Fruit fly (Drosophila melanogaster): Measurements from ENCODE around the gene Blos3.

Gene Blos3

DNA sequence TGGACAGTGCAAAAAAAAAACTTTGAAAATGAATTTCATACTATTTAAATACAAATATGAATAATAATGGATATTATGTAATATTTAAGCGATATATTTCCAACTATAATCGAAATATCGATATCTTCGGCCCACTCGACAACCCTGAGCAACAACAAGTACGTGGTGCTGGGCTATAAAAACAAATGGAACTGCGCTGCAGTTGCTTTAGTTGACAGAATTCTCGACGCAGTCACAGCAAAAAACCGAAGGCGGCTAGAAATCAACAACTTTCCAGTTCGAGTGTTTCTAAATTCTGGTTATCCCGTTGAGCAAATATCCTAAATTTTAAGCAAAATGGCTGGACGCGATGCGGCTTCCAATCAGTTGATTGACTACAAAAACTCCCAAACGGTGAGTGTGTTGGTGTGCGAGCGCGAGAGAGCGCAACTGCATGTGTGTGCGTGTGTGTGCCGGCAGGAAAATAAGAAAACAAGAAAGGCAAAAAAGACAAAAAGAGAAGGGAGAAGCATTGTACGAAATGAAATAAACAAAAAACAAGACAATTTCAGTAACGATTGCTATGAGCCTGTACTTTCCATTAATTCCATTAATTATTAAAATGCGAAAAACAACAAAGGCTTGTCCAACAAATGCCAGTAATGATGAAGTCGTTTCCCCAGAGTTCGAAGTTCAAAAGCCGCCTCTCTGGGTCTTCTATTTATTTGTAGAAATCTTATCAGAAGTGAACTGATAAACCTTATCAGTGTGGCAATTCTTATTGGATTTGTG, 47.4 kb upstream of the Blos3 start, which contains the start of gene Cat (continued):
- TF ChIP-seq CG16779 (GFP tag; IDR thresholded peaks at IDR 0.05) (no peak), bigmax (GFP tag; optimal IDR thresholded peaks at IDR 0.05) (no peak), Bteb2 (GFP tag; optimal IDR thresholded peaks at IDR 0.05) (no peak), rib (GFP tag; IDR thresholded peaks at IDR 0.05) (peak; percentile 53; the same call in 1 of the 2 replicates), fd102C (GFP tag; optimal IDR thresholded peaks at IDR 0.05) (no peak), CG7372 (GFP tag; IDR thresholded peaks at IDR 0.05) (no peak), Antp (GFP tag; optimal IDR thresholded peaks at IDR 0.05) (no peak), seq (GFP tag; IDR thresholded peaks at IDR 0.05) (no peak), Dp (GFP tag; optimal IDR thresholded peaks at IDR 0.05) (peak; percentile 16), Dref (GFP tag; IDR thresholded peaks at IDR 0.05) (no peak; the same call in 1 of the 2 replicates), Fer3 (tag; optimal IDR thresholded peaks at IDR 0.05) (peak; percentile 33), Lim3 (GFP tag; IDR thresholded peaks at IDR 0.05) (no peak), Bdp1 (GFP tag; optimal IDR thresholded peaks at IDR 0.05) (no peak), Hey (tag; optimal IDR thresholded peaks at IDR 0.05) (no peak), HLHmδ (GFP tag; optimal IDR thresholded peaks at IDR 0.05) (no peak), bbx (GFP tag; IDR thresholded peaks at IDR 0.05; ENCODE audit: partially characterized antibody) (peak; percentile 88), corto (GFP tag; optimal IDR thresholded peaks at IDR 0.05) (no peak), CG17385 (GFP tag; optimal IDR thresholded peaks at IDR 0.05) (peak; percentile 36), bsh (GFP tag; optimal IDR thresholded peaks at IDR 0.05) (peak; percentile 23 to 100), jing (GFP tag; optimal IDR thresholded peaks at IDR 0.05) (no peak), D (optimal IDR thresholded peaks at IDR 0.05) (peak; percentile 22), D (GFP tag; optimal IDR thresholded peaks at IDR 0.05) (no peak), pho (GFP tag; optimal IDR thresholded peaks at IDR 0.05) (no peak), so (GFP tag; IDR thresholded peaks at IDR 0.05) (no peak), Adf1 (GFP tag; IDR thresholded peaks at IDR 0.05) (peak; percentile 44), slbo (GFP tag; IDR thresholded peaks at IDR 0.05) (peak; percentile 61; the same call in 1 of the 2 replicates), CG1529 (GFP tag; optimal IDR thresholded peaks at IDR 0.05) (no peak), NC2β (GFP tag; optimal IDR thresholded peaks at IDR 0.05) (peak; percentile 15), org-1 (GFP tag; optimal IDR thresholded peaks at IDR 0.05) (no peak), CG13424 (tag; optimal IDR thresholded peaks at IDR 0.05) (peak; percentile 60), inv (GFP tag; IDR thresholded peaks at IDR 0.05; ENCODE audit: partially characterized antibody) (peak; percentile 77), Sox100B (GFP tag; optimal IDR thresholded peaks at IDR 0.05) (peak; percentile 19), cg (GFP tag; optimal IDR thresholded peaks at IDR 0.05) (peak; percentile 99), CG8924 (tag; optimal IDR thresholded peaks at IDR 0.05) (peak; percentile 61), trem (tag; optimal IDR thresholded peaks at IDR 0.05) (peak; percentile 52), CG3847 (GFP tag; IDR thresholded peaks at IDR 0.05) (no peak), Ptx1 (GFP tag; IDR thresholded peaks at IDR 0.05) (no peak), Camta (GFP tag; optimal IDR thresholded peaks at IDR 0.05) (no peak), pan (optimal IDR thresholded peaks at IDR 0.05) (no peak), pan (GFP tag; optimal IDR thresholded peaks at IDR 0.05 in 1 of 2, IDR thresholded peaks at IDR 0.05 in 1 of 2) (peak in 1 of 2 experiments; percentile 37), MBD-R2 (GFP tag; IDR thresholded peaks at IDR 0.05) (peak; percentile 52), abd-A (tag; optimal IDR thresholded peaks at IDR 0.05) (no peak), hb (GFP tag; IDR thresholded peaks at IDR 0.05; ENCODE audit: partially characterized antibody) (peak; percentile 73), Dad (GFP tag; optimal IDR thresholded peaks at IDR 0.05) (peak; percentile 33), nom (GFP tag; optimal IDR thresholded peaks at IDR 0.05) (peak; percentile 100), Dip2 (GFP tag; IDR thresholded peaks at IDR 0.05) (no peak), Ssrp (tag; optimal IDR thresholded peaks at IDR 0.05) (no peak), Fer1 (GFP tag; optimal IDR thresholded peaks at IDR 0.05) (peak; percentile 48), CG1602 (GFP tag; optimal IDR thresholded peaks at IDR 0.05) (no peak), CG11504 (tag; optimal IDR thresholded peaks at IDR 0.05) (no peak)
